Fruit fly (Drosophila melanogaster) whole organism, embryonic: Measurements from ENCODE around the gene alpha-Man-IIb.

Source experiments
- Bgb ChIP-seq: fragments of 200-800 bp; sonication (Bioruptor generic); IDR thresholded peaks from 2 replicates; pipeline ENCODE4 v1.3.6; 2022; ENCODE audit warnings: missing biosample characterization, missing genetic modification characterization; ENCODE audit not compliant: partially characterized antibody
- CG11723 ChIP-seq: fragments of 200-800 bp; sonication (Bioruptor generic); optimal IDR thresholded peaks from 2 replicates; lab custom pipeline; 2017; ENCODE audit warnings: missing biosample characterization, mild to moderate bottlenecking, missing genetic modification characterization
- CG12071 ChIP-seq: fragments of 200-800 bp; sonication (Bioruptor generic); optimal IDR thresholded peaks from 3 replicates; lab custom pipeline; 2018; ENCODE audit warnings: missing biosample characterization, mild to moderate bottlenecking, missing genetic modification characterization
- CG12299 ChIP-seq: fragments of 200-800 bp; sonication (Bioruptor generic); optimal IDR thresholded peaks from 2 replicates; lab custom pipeline; 2018; ENCODE audit warnings: missing biosample characterization, mild to moderate bottlenecking, missing genetic modification characterization
- CG12391 ChIP-seq: fragments of 200-800 bp; sonication (Bioruptor generic); optimal IDR thresholded peaks from 3 replicates; lab custom pipeline; 2018; ENCODE audit warnings: missing biosample characterization, mild to moderate bottlenecking, missing genetic modification characterization, moderate library complexity
- CG15479 ChIP-seq: fragments of 200-800 bp; sonication (Bioruptor generic); optimal IDR thresholded peaks from 3 replicates; lab custom pipeline; 2019; ENCODE audit warnings: missing biosample characterization, mild to moderate bottlenecking, missing genetic modification characterization, moderate library complexity
- CG16813 ChIP-seq: fragments of 200-800 bp; sonication (Bioruptor generic); IDR thresholded peaks from 3 replicates; pipeline ENCODE4 v1.3.6; 2022; ENCODE audit warnings: missing biosample characterization, missing genetic modification characterization; ENCODE audit not compliant: partially characterized antibody
- CG18262 ChIP-seq: fragments of 200-800 bp; optimal IDR thresholded peaks from 3 replicates; lab custom pipeline; 2019; ENCODE audit warnings: missing biosample characterization, mild to moderate bottlenecking, missing genetic modification characterization, moderate library complexity
- CG2129 ChIP-seq: fragments of 200-800 bp; sonication (Bioruptor generic); IDR thresholded peaks from 2 replicates; pipeline ENCODE4 v1.3.6; 2022; ENCODE audit warnings: missing biosample characterization, missing genetic modification characterization; ENCODE audit not compliant: partially characterized antibody
- CG2199 ChIP-seq: fragments of 200-800 bp; sonication (Bioruptor generic); IDR thresholded peaks from 3 replicates; pipeline ENCODE4 v1.3.6; 2022; ENCODE audit warnings: missing biosample characterization, missing genetic modification characterization
- CG2712 ChIP-seq: fragments of 200-800 bp; optimal IDR thresholded peaks from 3 replicates; lab custom pipeline; 2019; ENCODE audit warnings: missing biosample characterization, mild to moderate bottlenecking, missing genetic modification characterization, moderate library complexity
- CG30020 ChIP-seq: fragments of 200-800 bp; optimal IDR thresholded peaks from 2 replicates; lab custom pipeline; 2019; ENCODE audit warnings: missing biosample characterization, mild to moderate bottlenecking, missing genetic modification characterization, moderate library complexity
- CG31441 ChIP-seq: fragments of 200-800 bp; sonication (Bioruptor generic); IDR thresholded peaks from 2 replicates; pipeline ENCODE4 v1.3.6; 2022; ENCODE audit warnings: missing biosample characterization, missing genetic modification characterization
- CG34224 ChIP-seq: fragments of 200-800 bp; sonication (Bioruptor generic); IDR thresholded peaks from 3 replicates; pipeline ENCODE4 v1.3.6; 2022; ENCODE audit warnings: missing biosample characterization, missing genetic modification characterization; ENCODE audit not compliant: partially characterized antibody
- CG4282 ChIP-seq: fragments of 200-800 bp; sonication (Bioruptor generic); optimal IDR thresholded peaks from 2 replicates; lab custom pipeline; 2016; ENCODE audit warnings: missing biosample characterization, missing genetic modification characterization
- CG4730 ChIP-seq: fragments of 200-800 bp; sonication (Bioruptor generic); IDR thresholded peaks from 2 replicates; pipeline ENCODE4 v1.3.6; 2022; ENCODE audit warnings: missing biosample characterization, missing genetic modification characterization
- CG8281 ChIP-seq: fragments of 200-800 bp; sonication (Bioruptor generic); optimal IDR thresholded peaks from 2 replicates; lab custom pipeline; 2018; ENCODE audit warnings: missing biosample characterization, mild to moderate bottlenecking, missing genetic modification characterization, moderate library complexity
- CG8388 ChIP-seq: fragments of 200-800 bp; sonication (Bioruptor generic); optimal IDR thresholded peaks from 2 replicates; lab custom pipeline; 2019; ENCODE audit warnings: missing biosample characterization, mild to moderate bottlenecking, missing genetic modification characterization, moderate library complexity
- CG9437 ChIP-seq: fragments of 200-800 bp; sonication (Bioruptor generic); optimal IDR thresholded peaks from 2 replicates; lab custom pipeline; 2018; ENCODE audit warnings: missing biosample characterization, mild to moderate bottlenecking, missing genetic modification characterization
- Dip2 ChIP-seq: fragments of 200-800 bp; sonication (Bioruptor generic); IDR thresholded peaks from 2 replicates; pipeline ENCODE4 v1.3.6; 2022; ENCODE audit warnings: missing biosample characterization, missing genetic modification characterization
- Dp ChIP-seq: fragments of 200-800 bp; sonication (Bioruptor generic); optimal IDR thresholded peaks from 2 replicates; lab custom pipeline; 2018; ENCODE audit warnings: missing biosample characterization, mild to moderate bottlenecking, missing genetic modification characterization, moderate library complexity
- HLH4C ChIP-seq: fragments of 200-800 bp; sonication (Bioruptor generic); IDR thresholded peaks from 3 replicates; pipeline ENCODE4 v1.3.6; 2022; ENCODE audit warnings: missing biosample characterization, missing genetic modification characterization; ENCODE audit not compliant: partially characterized antibody
- MTF-1 ChIP-seq: fragments of 200-800 bp; sonication (Bioruptor generic); optimal IDR thresholded peaks from 2 replicates; lab custom pipeline; 2018; ENCODE audit warnings: missing biosample characterization, mild to moderate bottlenecking, missing genetic modification characterization, borderline replicate concordance
- Opbp ChIP-seq: fragments of 200-800 bp; sonication (Bioruptor generic); IDR thresholded peaks from 3 replicates; pipeline ENCODE4 v1.3.6; 2022; ENCODE audit warnings: missing biosample characterization, missing genetic modification characterization; ENCODE audit not compliant: partially characterized antibody
- Vsx1 ChIP-seq: fragments of 200-800 bp; sonication (Bioruptor generic); optimal IDR thresholded peaks from 2 replicates; lab custom pipeline; 2017; ENCODE audit warnings: missing biosample characterization, mild to moderate bottlenecking, missing genetic modification characterization, missing genetic modification reagents
- Xrp1 ChIP-seq: fragments of 200-800 bp; sonication (Bioruptor generic); IDR thresholded peaks from 2 replicates; pipeline ENCODE4 v1.3.6; 2022; ENCODE audit warnings: missing biosample characterization, missing genetic modification characterization
- al ChIP-seq: fragments of 200-800 bp; sonication (Bioruptor generic); IDR thresholded peaks from 2 replicates; pipeline ENCODE4 v1.3.6; 2022; ENCODE audit warnings: missing biosample characterization, missing genetic modification characterization
- aop ChIP-seq: fragments of 200-800 bp; sonication (Bioruptor generic); IDR thresholded peaks from 2 replicates; pipeline ENCODE4 v1.3.6; 2022; ENCODE audit warnings: missing biosample characterization, missing genetic modification characterization
- az2 ChIP-seq: fragments of 200-800 bp; sonication (Bioruptor generic); optimal IDR thresholded peaks from 3 replicates; lab custom pipeline; 2016; ENCODE audit warnings: missing biosample characterization, missing genetic modification characterization
- chif ChIP-seq, 2 experiments: fragments of 200-800 bp; sonication (Bioruptor generic); optimal IDR thresholded peaks; 3 replicates each; lab custom pipeline; 2016; ENCODE audit warnings: missing biosample characterization in 2 of 2, missing genetic modification characterization in 2 of 2
- chm ChIP-seq: fragments of 200-800 bp; sonication (Bioruptor generic); IDR thresholded peaks from 2 replicates; pipeline ENCODE4 v1.3.6; 2022; ENCODE audit warnings: missing biosample characterization, missing genetic modification characterization
- corto ChIP-seq: fragments of 200-800 bp; sonication (Bioruptor generic); optimal IDR thresholded peaks from 2 replicates; lab custom pipeline; 2016; ENCODE audit warnings: missing biosample characterization, mild to moderate bottlenecking, missing genetic modification characterization, moderate library complexity
- dmrt99B ChIP-seq: fragments of 200-800 bp; sonication (Bioruptor generic); optimal IDR thresholded peaks from 2 replicates; lab custom pipeline; 2018; ENCODE audit warnings: missing biosample characterization, mild to moderate bottlenecking, missing genetic modification characterization, moderate library complexity
- fd102C ChIP-seq: fragments of 200-800 bp; sonication (Bioruptor generic); optimal IDR thresholded peaks from 2 replicates; lab custom pipeline; 2018; ENCODE audit warnings: missing biosample characterization, mild to moderate bottlenecking, missing genetic modification characterization, moderate library complexity
- gcm ChIP-seq: fragments of 200-800 bp; sonication (Bioruptor generic); optimal IDR thresholded peaks from 2 replicates; lab custom pipeline; 2019; ENCODE audit warnings: missing biosample characterization, mild to moderate bottlenecking, missing genetic modification characterization, moderate library complexity
- grau ChIP-seq: fragments of 200-800 bp; optimal IDR thresholded peaks from 3 replicates; lab custom pipeline; 2019; ENCODE audit warnings: missing biosample characterization, mild to moderate bottlenecking, missing genetic modification characterization, moderate library complexity
- gsb ChIP-seq: fragments of 200-800 bp; sonication (Bioruptor generic); IDR thresholded peaks from 2 replicates; pipeline ENCODE4 v1.3.6; 2022; ENCODE audit warnings: missing biosample characterization, missing genetic modification characterization
- lbe ChIP-seq: fragments of 200-800 bp; sonication (Bioruptor generic); optimal IDR thresholded peaks from 2 replicates; lab custom pipeline; 2016; ENCODE audit warnings: missing biosample characterization, mild to moderate bottlenecking, missing genetic modification characterization
- nau ChIP-seq: fragments of 200-800 bp; sonication (Bioruptor generic); optimal IDR thresholded peaks from 3 replicates; lab custom pipeline; 2017; ENCODE audit warnings: missing biosample characterization, mild to moderate bottlenecking, missing genetic modification characterization, missing genetic modification reagents
- oc ChIP-seq: fragments of 200-800 bp; sonication (Bioruptor generic); optimal IDR thresholded peaks from 2 replicates; lab custom pipeline; 2018; ENCODE audit warnings: missing biosample characterization, mild to moderate bottlenecking, missing genetic modification characterization, moderate library complexity
- org-1 ChIP-seq: fragments of 200-800 bp; sonication (Bioruptor generic); optimal IDR thresholded peaks from 2 replicates; lab custom pipeline; 2017; ENCODE audit warnings: missing biosample characterization, missing genetic modification characterization
- repo ChIP-seq: fragments of 200-800 bp; sonication (Bioruptor generic); optimal IDR thresholded peaks from 2 replicates; lab custom pipeline; 2016; ENCODE audit warnings: missing biosample characterization, missing genetic modification characterization
- rib ChIP-seq: fragments of 200-800 bp; sonication (Bioruptor generic); IDR thresholded peaks from 2 replicates; pipeline ENCODE4 v1.3.6; 2022; ENCODE audit warnings: missing biosample characterization, missing genetic modification characterization
- sens ChIP-seq: fragments of 200-800 bp; sonication (Bioruptor generic); peaks from one replicate; lab custom pipeline; 2016; ENCODE audit warnings: missing biosample characterization, missing genetic modification characterization
- shn ChIP-seq: fragments of 200-800 bp; sonication (Bioruptor generic); optimal IDR thresholded peaks from 3 replicates; lab custom pipeline; 2016; ENCODE audit warnings: missing biosample characterization, missing genetic modification characterization
- tin ChIP-seq: fragments of 200-800 bp; sonication (Bioruptor generic); optimal IDR thresholded peaks from 3 replicates; lab custom pipeline; 2016; ENCODE audit warnings: missing biosample characterization, missing genetic modification characterization
- usp ChIP-seq: fragments of >200 bp; optimal IDR thresholded peaks from 2 replicates; lab custom pipeline; 2017; ENCODE audit warnings: missing biosample characterization, missing genetic modification characterization
- vvl ChIP-seq: fragments of 200-800 bp; sonication (Bioruptor generic); IDR thresholded peaks from 2 replicates; pipeline ENCODE4 v1.3.6; 2022; ENCODE audit warnings: missing biosample characterization, missing genetic modification characterization
- wek ChIP-seq: fragments of 200-800 bp; sonication (Bioruptor generic); optimal IDR thresholded peaks from 3 replicates; lab custom pipeline; 2018; ENCODE audit warnings: missing biosample characterization, mild to moderate bottlenecking, missing genetic modification characterization, moderate library complexity
- zen2 ChIP-seq: fragments of 200-800 bp; sonication (Bioruptor generic); IDR thresholded peaks from 3 replicates; pipeline ENCODE4 v1.3.6; 2022; ENCODE audit warnings: missing biosample characterization, missing genetic modification characterization; ENCODE audit not compliant: partially characterized antibody

The alpha-Man-IIb gene

dm6 chr3R:15793372-15793802 is 10.7 kb upstream of the alpha-Man-IIb start, which contains the start of gene nsl1 (continued):
- TF ChIP-seq corto (GFP tag; lab: Kevin White, UChicago) (peak; percentile 73), CG11723 (GFP tag; lab: Kevin White, UChicago) (no peak), CG4282 (GFP tag; lab: Kevin White, UChicago) (no peak), nau (GFP tag; lab: Kevin White, UChicago) (no peak), CG31441 (GFP tag; lab: Robert Waterston, UW) (0 out of 2 replicates have a peak, but pooled peaks have one; percentile 31), CG8388 (GFP tag; lab: Kevin White, UChicago) (no peak), chm (GFP tag; lab: Robert Waterston, UW) (no peak; the same call in 1 of the 2 replicates), HLH4C (peak; percentile 96), CG30020 (tag; lab: Kevin White, UChicago) (peak; percentile 69), Vsx1 (peak; percentile 7), grau (tag; lab: Kevin White, UChicago) (peak; percentile 44), org-1 (GFP tag; lab: Kevin White, UChicago) (no peak), CG9437 (GFP tag; lab: Kevin White, UChicago) (peak; percentile 64), gcm (peak; percentile 14), repo (GFP tag; lab: Kevin White, UChicago) (no peak), CG2712 (tag; lab: Kevin White, UChicago) (peak; percentile 74), Opbp (GFP tag; lab: Robert Waterston, UW) (peak; percentile 96), tin (peak; percentile 34), CG12299 (tag; lab: Kevin White, UChicago) (peak; percentile 19), CG12391 (tag; lab: Kevin White, UChicago) (peak; percentile 54), MTF-1 (no peak), lbe (GFP tag; lab: Kevin White, UChicago) (peak; percentile 79), sens (GFP tag; lab: Kevin White, UChicago) (peak; percentile 74), Dip2 (no peak), aop (GFP tag; lab: Robert Waterston, UW) (peak; percentile 19; the same call in 1 of the 2 replicates), CG2199 (0 out of 3 replicates have a peak, but pooled peaks have one; percentile 44), CG16813 (GFP tag; lab: Robert Waterston, UW) (peak; percentile 98), shn (GFP tag; lab: Kevin White, UChicago) (no peak), al (0 out of 2 replicates have a peak, but pooled peaks have one; percentile 29), gsb (GFP tag; lab: Robert Waterston, UW) (no peak), CG8281 (tag; lab: Kevin White, UChicago) (no peak), vvl (peak; percentile 69; the same call in 1 of the 2 replicates), CG12071 (GFP tag; lab: Kevin White, UChicago) (no peak), oc (tag; lab: Kevin White, UChicago) (no peak), CG4730 (GFP tag; lab: Robert Waterston, UW) (no peak), usp (GFP tag; lab: Kevin White, UChicago) (no peak), CG2129 (GFP tag; lab: Robert Waterston, UW) (peak; percentile 95), rib (GFP tag; lab: Robert Waterston, UW) (peak; percentile 69), CG34224 (GFP tag; lab: Robert Waterston, UW) (peak; percentile 98), CG18262 (tag; lab: Kevin White, UChicago) (peak; percentile 37), az2 (GFP tag; lab: Kevin White, UChicago) (no peak), wek (GFP tag; lab: Kevin White, UChicago) (no peak), dmrt99B (tag; lab: Kevin White, UChicago) (no peak), Bgb (peak; percentile 97), zen2 (GFP tag; lab: Robert Waterston, UW) (peak; percentile 90; the same call in 2 of the 3 replicates), Xrp1 (GFP tag; lab: Robert Waterston, UW) (no peak; the same call in 1 of the 2 replicates), chif (GFP tag; optimal IDR thresholded peaks at IDR 0.05; lab: Kevin White, UChicago) (no peak), CG15479 (GFP tag; lab: Kevin White, UChicago) (no peak), fd102C (GFP tag; lab: Kevin White, UChicago) (peak; percentile 22), Dp (peak; percentile 39)
